Fruit fly (Drosophila melanogaster): ENCODE measurements around the gene eag.

Gene eag

dm6 chrX:14923277-14924019, 31.8 kb upstream of the eag start, which contains the start of gene CG9503:
CG9503 (minus strand) TSS chrX:14923493.
- TF ChIP-seq CG6765 (GFP tag; optimal IDR thresholded peaks at IDR 0.05) (no peak), Deaf1 (tag; optimal IDR thresholded peaks at IDR 0.05) (peak; percentile 9), Jarid2 (GFP tag; optimal IDR thresholded peaks at IDR 0.05) (peak; percentile 67), Meics (GFP tag; optimal IDR thresholded peaks at IDR 0.05) (peak; percentile 67), CG16779 (GFP tag; IDR thresholded peaks at IDR 0.05) (no peak), CrebB (tag; optimal IDR thresholded peaks at IDR 0.05) (no peak), CTCF (GFP tag; optimal IDR thresholded peaks at IDR 0.05) (peak; percentile 21), Doc3 (GFP tag; IDR thresholded peaks at IDR 0.05; ENCODE audit: partially characterized antibody) (no peak), sd (tag; optimal IDR thresholded peaks at IDR 0.05) (no peak), Blimp-1 (GFP tag; optimal IDR thresholded peaks at IDR 0.05) (peak; percentile 74), MTF-1 (GFP tag; optimal IDR thresholded peaks at IDR 0.05; ENCODE audit: borderline replicate concordance) (no peak), CG10274 (GFP tag; optimal IDR thresholded peaks at IDR 0.05) (no peak), Optix (GFP tag; IDR thresholded peaks at IDR 0.05) (no peak), klu (GFP tag; IDR thresholded peaks at IDR 0.05) (no peak), pum (GFP tag; optimal IDR thresholded peaks at IDR 0.05) (no peak), z (GFP tag; IDR thresholded peaks at IDR 0.05) (no peak), knrl (GFP tag; IDR thresholded peaks at IDR 0.05; ENCODE audit: partially characterized antibody) (0 out of 3 replicates have a peak, but pooled peaks have one; percentile 8), CG8388 (GFP tag; optimal IDR thresholded peaks at IDR 0.05) (peak; percentile 70), kni (GFP tag; optimal IDR thresholded peaks at IDR 0.05) (peak; percentile 60), CG14710 (tag; optimal IDR thresholded peaks at IDR 0.05) (no peak), CG1647 (GFP tag; optimal IDR thresholded peaks at IDR 0.05) (no peak), Mad (GFP tag; optimal IDR thresholded peaks at IDR 0.05) (no peak), CG7372 (GFP tag; IDR thresholded peaks at IDR 0.05) (no peak), crol (GFP tag; IDR thresholded peaks at IDR 0.05) (peak; percentile 27; the same call in 1 of the 2 replicates), Trl (optimal IDR thresholded peaks at IDR 0.05) (peak in 1 of 2 experiments; percentile 50), Trl (GFP tag; optimal IDR thresholded peaks at IDR 0.05) (no peak), lola (GFP tag; optimal IDR thresholded peaks at IDR 0.05) (no peak), Xbp1 (GFP tag; optimal IDR thresholded peaks at IDR 0.05) (no peak), Med (GFP tag) (peak; percentile 5), CG6689 (GFP tag; IDR thresholded peaks at IDR 0.05) (no peak)

- TF ChIP-seq CG3847 (GFP tag; IDR thresholded peaks at IDR 0.05) (no peak), jing (GFP tag; optimal IDR thresholded peaks at IDR 0.05) (no peak), zf30C (GFP tag; optimal IDR thresholded peaks at IDR 0.05) (no peak), vfl (GFP tag; optimal IDR thresholded peaks at IDR 0.05) (no peak), NfI (GFP tag; optimal IDR thresholded peaks at IDR 0.05) (no peak), Drgx (GFP tag; IDR thresholded peaks at IDR 0.05) (no peak), cato (GFP tag; optimal IDR thresholded peaks at IDR 0.05; ENCODE audit: borderline replicate concordance) (no peak), scrt (GFP tag; optimal IDR thresholded peaks at IDR 0.05) (no peak), Hand (GFP tag; optimal IDR thresholded peaks at IDR 0.05) (no peak), CG9932 (GFP tag; IDR thresholded peaks at IDR 0.05) (no peak), HmgD (GFP tag; optimal IDR thresholded peaks at IDR 0.05) (no peak), odd (GFP tag; optimal IDR thresholded peaks at IDR 0.05) (no peak)
Measured at dm6 chrX:14928844-14929243, 26.4 kb upstream of the eag start, which contains the start of gene CG32591. CG32591 (minus strand) TSS chrX:14928944.
